Worm (Caenorhabditis elegans) whole organism, L4/young adult: ENCODE measurements around the gene acy-1.

ENCODE experiments used
- dao-5 ChIP-seq: sonication (generic microtip); optimal IDR thresholded peaks from 2 replicates; lab custom pipeline; 2016; ENCODE audit warnings: missing genotype, missing genetic modification characterization, moderate library complexity, missing compliant biosample characterization
- him-1 ChIP-seq: sonication (generic microtip); optimal IDR thresholded peaks from 2 replicates; lab custom pipeline; 2016; ENCODE audit warnings: missing genotype, missing genetic modification reagents, missing genetic modification characterization, missing compliant biosample characterization

- TF ChIP-seq dao-5 (tag; lab: Kevin White, UChicago) (no peak), him-1 (tag; lab: Kevin White, UChicago) (no peak)
These were observed 44.4 kb upstream of the acy-1 start, which contains the start of gene srg-10 for ce11 chrIII:4677466-4677865.
